Worm (Caenorhabditis elegans) whole organism, L4/young adult: Measurements from ENCODE around the gene ags-3.

ENCODE experiments used
- dao-5 ChIP-seq: sonication (generic microtip); optimal IDR thresholded peaks from 2 replicates; lab custom pipeline; 2016; ENCODE audit warnings: missing genotype, missing genetic modification characterization, moderate library complexity, missing compliant biosample characterization
- him-1 ChIP-seq: sonication (generic microtip); optimal IDR thresholded peaks from 2 replicates; lab custom pipeline; 2016; ENCODE audit warnings: missing genotype, missing genetic modification reagents, missing genetic modification characterization, missing compliant biosample characterization

DNA sequence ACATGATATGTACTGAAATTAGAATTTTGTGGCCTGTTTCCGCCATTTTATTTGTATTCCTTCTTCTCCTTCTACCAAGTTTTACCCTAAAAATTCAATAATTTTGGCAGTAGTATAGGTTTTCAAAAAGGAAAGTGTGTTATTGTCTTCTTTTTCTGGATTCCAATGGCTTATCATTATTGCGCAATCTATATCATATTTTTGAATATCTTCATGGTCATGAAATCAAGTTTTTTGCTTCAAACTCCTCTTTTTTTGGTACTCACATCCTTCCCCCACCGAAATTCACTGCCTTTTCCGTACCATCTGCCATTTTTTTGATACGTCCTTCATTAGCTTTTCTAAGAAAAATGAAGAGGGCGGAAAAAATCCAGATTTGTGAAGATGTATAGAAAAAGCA is 54.6 kb downstream of the ags-3 start:
- TF ChIP-seq dao-5 (tag; lab: Kevin White, UChicago) (no peak), him-1 (tag; lab: Kevin White, UChicago) (no peak)
